Worm (Caenorhabditis elegans) whole organism, L4 larva: Measurements from ENCODE around the gene nhr-153.
A peak's percentile ranks its signal among the peaks of the same experiment; 100 is the strongest.

Experiments
- T20F7.1 ChIP-seq: fragments of 200-800 bp; sonication (Bioruptor generic); optimal IDR thresholded peaks from 2 replicates; lab custom pipeline; 2018; ENCODE audit warnings: mild to moderate bottlenecking, missing genetic modification characterization, missing compliant biosample characterization
- Y75B8A.6 ChIP-seq: fragments of 200-800 bp; sonication (Bioruptor generic); IDR thresholded peaks from 2 replicates; pipeline ENCODE4 v1.3.6; 2022; ENCODE audit warnings: missing genetic modification reagents, missing genetic modification characterization, missing compliant biosample characterization
- aly-2 ChIP-seq: sonication (generic microtip); optimal IDR thresholded peaks from 2 replicates; lab custom pipeline; 2018; ENCODE audit warnings: missing biosample characterization, missing genetic modification characterization
- attf-4 ChIP-seq: sonication (generic microtip); optimal IDR thresholded peaks from 3 replicates; lab custom pipeline; 2017; ENCODE audit warnings: missing biosample characterization, missing genetic modification characterization
- ces-1 ChIP-seq: fragments of 150-350 bp; sonication (generic microtip); optimal IDR thresholded peaks from 4 replicates; lab custom pipeline; 2014; ENCODE audit warnings: missing biosample characterization, missing genetic modification reagents, missing genetic modification characterization
- cey-2 ChIP-seq: sonication (generic microtip); optimal IDR thresholded peaks from 3 replicates; lab custom pipeline; 2017; ENCODE audit warnings: missing genetic modification characterization, mild to moderate bottlenecking, missing compliant biosample characterization, antibody characterized with exemption, borderline replicate concordance; ENCODE audit not compliant: insufficient read depth
- duxl-1 ChIP-seq: sonication (generic microtip); optimal IDR thresholded peaks from 2 replicates; lab custom pipeline; 2016; ENCODE audit warnings: mild to moderate bottlenecking, missing genetic modification characterization, moderate library complexity, missing compliant biosample characterization; ENCODE audit not compliant: poor library complexity
- egl-27 ChIP-seq: sonication (generic microtip); optimal IDR thresholded peaks from 3 replicates; lab custom pipeline; 2017; ENCODE audit warnings: missing biosample characterization, missing genetic modification reagents, missing genetic modification characterization
- fkh-10 ChIP-seq: fragments of 150-350 bp; optimal IDR thresholded peaks from 2 replicates; lab custom pipeline; 2014; ENCODE audit warnings: missing biosample characterization, missing genetic modification reagents, missing genetic modification characterization
- lim-7 ChIP-seq: fragments of 200-800 bp; sonication (Bioruptor generic); IDR thresholded peaks from 2 replicates; pipeline ENCODE4 v1.3.6; 2022; ENCODE audit warnings: missing genetic modification characterization, missing compliant biosample characterization
- lin-1 ChIP-seq: fragments of 200-800 bp; sonication (Bioruptor generic); IDR thresholded peaks from 2 replicates; pipeline ENCODE4 v1.3.6; 2022; ENCODE audit warnings: missing genetic modification reagents, missing genetic modification characterization, missing compliant biosample characterization
- lin-15B ChIP-seq: fragments of 150-350 bp; sonication (generic microtip); optimal IDR thresholded peaks from 3 replicates; lab custom pipeline; 2014; ENCODE audit warnings: missing biosample characterization, missing genetic modification characterization
- lin-29 ChIP-seq: fragments of 200-800 bp; sonication (Bioruptor generic); IDR thresholded peaks from 2 replicates; pipeline ENCODE4 v1.3.6; 2022; ENCODE audit warnings: missing genetic modification reagents, missing genetic modification characterization, missing compliant biosample characterization
- nhr-11 ChIP-seq: fragments of 150-350 bp; optimal IDR thresholded peaks from 2 replicates; lab custom pipeline; 2014; ENCODE audit warnings: missing biosample characterization, missing genetic modification characterization
- nhr-25 ChIP-seq: sonication (generic microtip); optimal IDR thresholded peaks from 2 replicates; lab custom pipeline; 2017; ENCODE audit warnings: missing genetic modification characterization, mild to moderate bottlenecking, missing compliant biosample characterization, antibody characterized with exemption, moderate library complexity, borderline replicate concordance; ENCODE audit not compliant: insufficient read depth
- pqm-1 ChIP-seq: sonication (generic microtip); optimal IDR thresholded peaks from 2 replicates; lab custom pipeline; 2017; ENCODE audit warnings: missing biosample characterization, missing genetic modification characterization
- saeg-2 ChIP-seq: fragments of 200-800 bp; sonication (Bioruptor generic); IDR thresholded peaks from 2 replicates; pipeline ENCODE4 v1.3.6; 2022; ENCODE audit warnings: missing genetic modification reagents, missing genetic modification characterization, missing compliant biosample characterization
- set-16 ChIP-seq: fragments of 200-800 bp; sonication (Bioruptor generic); IDR thresholded peaks from 2 replicates; pipeline ENCODE4 v1.3.6; 2022; ENCODE audit warnings: missing genetic modification reagents, missing genetic modification characterization, missing compliant biosample characterization
- tag-97 ChIP-seq: fragments of 200-800 bp; sonication (Bioruptor generic); IDR thresholded peaks from 2 replicates; pipeline ENCODE4 v1.3.6; 2022; ENCODE audit warnings: missing genetic modification characterization, missing compliant biosample characterization
- tra-1 ChIP-seq: fragments of 200-800 bp; sonication (Bioruptor generic); IDR thresholded peaks from 2 replicates; pipeline ENCODE4 v1.3.6; 2022; ENCODE audit warnings: missing genetic modification reagents, missing genetic modification characterization, missing compliant biosample characterization
- unc-130 ChIP-seq: sonication (generic microtip); optimal IDR thresholded peaks from 2 replicates; lab custom pipeline; 2016; ENCODE audit warnings: missing genetic modification reagents, missing genetic modification characterization, missing compliant biosample characterization
- unc-62 ChIP-seq, 3 experiments: fragments of 150-350 bp in 1 of 3; sonication (generic microtip); optimal IDR thresholded peaks in 2 of 3; peaks in 1 of 3; 1 replicate in 1 of 3; 2 replicates in 2 of 3; lab custom pipeline; 2014 to 2017; ENCODE audit warnings: missing biosample characterization in 3 of 3, missing genetic modification characterization in 3 of 3, missing genetic modification reagents in 3 of 3, missing genotype in 1 of 3
- ztf-7 ChIP-seq: fragments of 150-350 bp; optimal IDR thresholded peaks from 2 replicates; lab custom pipeline; 2014; ENCODE audit warnings: missing biosample characterization, missing genetic modification characterization

Gene nhr-153

ce11 chrV:12152857-12153256, 48.8 kb downstream of the nhr-153 start, which contains the start of gene C27A7.8:
TSS of gene C27A7.8 (plus strand) at chrV:12153157.
- TF ChIP-seq egl-27 (tag; lab: Kevin White, UChicago) (no peak), lin-15B (tag; lab: Kevin White, UChicago) (no peak), lin-29 (GFP tag; lab: Robert Waterston, UW) (no peak), cey-2 (no peak), unc-130 (GFP tag; lab: Kevin White, UChicago) (no peak), tag-97 (GFP tag; lab: Robert Waterston, UW) (no peak), tra-1 (GFP tag; lab: Robert Waterston, UW) (no peak), set-16 (GFP tag; lab: Robert Waterston, UW) (no peak), pqm-1 (no peak), lim-7 (GFP tag; lab: Robert Waterston, UW) (no peak), Y75B8A.6 (no peak), aly-2 (tag; lab: Kevin White, UChicago) (no peak), nhr-25 (tag; lab: Kevin White, UChicago) (no peak), duxl-1 (no peak), fkh-10 (GFP tag; lab: Kevin White, UChicago) (no peak), ces-1 (no peak), saeg-2 (GFP tag; lab: Robert Waterston, UW) (no peak), ztf-7 (tag; lab: Kevin White, UChicago) (no peak)
- TF ChIP-seq, all 104 proteins: peak for 0

- TF ChIP-seq attf-4 (no peak), unc-62 (GFP tag; optimal IDR thresholded peaks at IDR 0.05 in 1 of 2; lab: Kevin White, UChicago) (peak in 1 of 2 experiments; percentile 91), unc-62 (tag; optimal IDR thresholded peaks at IDR 0.05; lab: Kevin White, UChicago) (no peak)
Measured at ce11 chrV:12153784-12154183, 49.8 kb downstream of the nhr-153 start.

ce11 chrV:12154554-12154953, 50.5 kb downstream of the nhr-153 start, which contains the start of gene C27A7.9:
TSS of gene C27A7.9 (minus strand) at chrV:12154654.
- TF ChIP-seq lin-1 (GFP tag; lab: Robert Waterston, UW) (no peak), lin-15B (tag; lab: Kevin White, UChicago) (no peak), unc-62 (GFP tag; optimal IDR thresholded peaks at IDR 0.05 in 1 of 2; lab: Kevin White, UChicago) (peak in 1 of 2 experiments; percentile 27), unc-62 (tag; optimal IDR thresholded peaks at IDR 0.05; lab: Kevin White, UChicago) (no peak), nhr-11 (no peak), T20F7.1 (GFP tag; lab: Kevin White, UChicago) (no peak)
